Fruit fly (Drosophila melanogaster): ENCODE measurements around the gene CG14265.

CG14265 gene

dm6 chrX:3255569-3256309 lies 19.3 kb upstream of the CG14265 start (continued):
- TF ChIP-seq Bteb2 (GFP tag; optimal IDR thresholded peaks at IDR 0.05) (peak; percentile 93), fru (optimal IDR thresholded peaks at IDR 0.05) (no peak), Fer1 (GFP tag; optimal IDR thresholded peaks at IDR 0.05) (peak; percentile 98), CG1603 (tag; optimal IDR thresholded peaks at IDR 0.05) (peak; percentile 46), cad (GFP tag; optimal IDR thresholded peaks at IDR 0.05) (no peak), Lim3 (GFP tag; IDR thresholded peaks at IDR 0.05) (peak; percentile 76), jing (GFP tag; optimal IDR thresholded peaks at IDR 0.05) (peak; percentile 77), Hmx (GFP tag; optimal IDR thresholded peaks at IDR 0.05) (peak; percentile 59), Sry-δ (GFP tag; optimal IDR thresholded peaks at IDR 0.05) (peak; percentile 60), Xrp1 (GFP tag; IDR thresholded peaks at IDR 0.05) (peak; percentile 90), CG13894 (tag; optimal IDR thresholded peaks at IDR 0.05) (peak; percentile 92), CG18764 (GFP tag; optimal IDR thresholded peaks at IDR 0.05) (peak; percentile 92), Ets65A (GFP tag) (peak; percentile 96), Gug (GFP tag; IDR thresholded peaks at IDR 0.05) (peak; percentile 82), Pdp1 (GFP tag; optimal IDR thresholded peaks at IDR 0.05) (peak; percentile 77 to 87), CG17568 (GFP tag; optimal IDR thresholded peaks at IDR 0.05) (peak; percentile 86), z (GFP tag; IDR thresholded peaks at IDR 0.05) (0 out of 3 replicates have a peak, but pooled peaks have one; percentile 30), corto (GFP tag; optimal IDR thresholded peaks at IDR 0.05) (no peak), CG30020 (tag; optimal IDR thresholded peaks at IDR 0.05) (no peak), CG34376 (GFP tag; optimal IDR thresholded peaks at IDR 0.05) (peak; percentile 94), CG18476 (GFP tag; optimal IDR thresholded peaks at IDR 0.05) (peak; percentile 96), CG2199 (GFP tag; IDR thresholded peaks at IDR 0.05) (no peak; the same call in 1 of the 3 replicates), CG11085 (GFP tag; IDR thresholded peaks at IDR 0.05) (peak; percentile 85), CrebB (tag; optimal IDR thresholded peaks at IDR 0.05) (peak; percentile 87), CG7987 (GFP tag; optimal IDR thresholded peaks at IDR 0.05) (peak; percentile 51), dmrt11E (tag; optimal IDR thresholded peaks at IDR 0.05) (peak; percentile 67), Six4 (GFP tag; optimal IDR thresholded peaks at IDR 0.05) (peak; percentile 91), CG3847 (GFP tag; IDR thresholded peaks at IDR 0.05) (peak; percentile 95), TFAM (GFP tag; optimal IDR thresholded peaks at IDR 0.05) (no peak), ase (GFP tag; IDR thresholded peaks at IDR 0.05) (peak; percentile 89), dimm (GFP tag; IDR thresholded peaks at IDR 0.05) (peak; percentile 77), zen (tag; optimal IDR thresholded peaks at IDR 0.05) (no peak), chm (GFP tag; IDR thresholded peaks at IDR 0.05) (peak; percentile 45; the same call in 1 of the 2 replicates), CG5953 (GFP tag; IDR thresholded peaks at IDR 0.05) (peak; percentile 84), Usf (GFP tag; optimal IDR thresholded peaks at IDR 0.05) (peak; percentile 83), en (GFP tag; optimal IDR thresholded peaks at IDR 0.05) (peak; percentile 81), onecut (GFP tag; IDR thresholded peaks at IDR 0.05) (peak; percentile 84), Dbx (GFP tag; IDR thresholded peaks at IDR 0.05) (peak; percentile 95), zfh2 (GFP tag; optimal IDR thresholded peaks at IDR 0.05) (peak; percentile 95), insv (GFP tag; optimal IDR thresholded peaks at IDR 0.05) (peak; percentile 13 to 67), slbo (GFP tag; IDR thresholded peaks at IDR 0.05) (peak; percentile 94), scrt (GFP tag; optimal IDR thresholded peaks at IDR 0.05) (peak; percentile 90), CG15269 (tag; optimal IDR thresholded peaks at IDR 0.05) (peak; percentile 97), fd3F (GFP tag; optimal IDR thresholded peaks at IDR 0.05) (peak; percentile 94), CG12391 (tag; optimal IDR thresholded peaks at IDR 0.05) (peak; percentile 95), stwl (tag; optimal IDR thresholded peaks at IDR 0.05) (no peak), ken (GFP tag; IDR thresholded peaks at IDR 0.05) (peak; percentile 68; the same call in 2 of the 3 replicates), CG2678 (tag; optimal IDR thresholded peaks at IDR 0.05) (peak; percentile 98), oc (tag; optimal IDR thresholded peaks at IDR 0.05) (peak; percentile 90), cwo (GFP tag; optimal IDR thresholded peaks at IDR 0.05) (peak; percentile 96)
